Worm (Caenorhabditis elegans): ENCODE measurements around the gene sra-37.

Gene sra-37

ce11 chrX:13920374-13920986 is 27.3 kb upstream of the sra-37 start:
- TF ChIP-seq nhr-237 (tag; optimal IDR thresholded peaks at IDR 0.05) (peak; percentile 31), drap-1 (GFP tag; optimal IDR thresholded peaks at IDR 0.05) (no peak), nhr-12 (tag; optimal IDR thresholded peaks at IDR 0.05) (no peak), ces-1 (GFP tag; optimal IDR thresholded peaks at IDR 0.05) (peak; percentile 52), unc-120 (tag; optimal IDR thresholded peaks at IDR 0.05; ENCODE audit: poor library complexity, severe bottlenecking) (no peak), elt-3 (tag; optimal IDR thresholded peaks at IDR 0.05) (peak; percentile 51), snpc-4 (tag; optimal IDR thresholded peaks at IDR 0.05) (no peak), mab-5 (tag; optimal IDR thresholded peaks at IDR 0.05) (no peak), flh-1 (GFP tag; optimal IDR thresholded peaks at IDR 0.05) (no peak), ceh-39 (tag; optimal IDR thresholded peaks at IDR 0.05) (no peak)

ce11 chrX:13918143-13918542 is 25.0 kb upstream of the sra-37 start:
- TF ChIP-seq nhr-2 (tag; optimal IDR thresholded peaks at IDR 0.05) = no peak
- no peak for TF ChIP-seq unc-120 (tag; optimal IDR thresholded peaks at IDR 0.05; ENCODE audit: poor library complexity, severe bottlenecking)

ce11 chrX:13917121-13917755 is 24.1 kb upstream of the sra-37 start, which contains the start of gene ekl-5:
ekl-5 (minus strand) TSS chrX:13917171.
- no peak for TF ChIP-seq nhr-12 (tag; optimal IDR thresholded peaks at IDR 0.05)
- no peak for TF ChIP-seq blmp-1 (tag; optimal IDR thresholded peaks at IDR 0.05)
- TF ChIP-seq unc-120 (tag; optimal IDR thresholded peaks at IDR 0.05; ENCODE audit: poor library complexity, severe bottlenecking) = no peak
- peak; percentile 48 for TF ChIP-seq lin-13 (tag; optimal IDR thresholded peaks at IDR 0.05)
- peak; percentile 44 for TF ChIP-seq pha-4 (tag; optimal IDR thresholded peaks at IDR 0.05)
- TF ChIP-seq mep-1 (tag; optimal IDR thresholded peaks at IDR 0.05) = peak; percentile 31
- no peak for TF ChIP-seq drap-1 (GFP tag; optimal IDR thresholded peaks at IDR 0.05)
- TF ChIP-seq hlh-1 (tag; optimal IDR thresholded peaks at IDR 0.05) = no peak
- TF ChIP-seq elt-3 (tag; optimal IDR thresholded peaks at IDR 0.05) = peak; percentile 90
- peak; percentile 56 for TF ChIP-seq ces-1 (GFP tag; optimal IDR thresholded peaks at IDR 0.05)

ce11 chrX:13914289-13914688 is 21.1 kb upstream of the sra-37 start, which contains the start of gene Y26E6A.2:
Y26E6A.2 (minus strand) TSS chrX:13914389.
- TF ChIP-seq ceh-83 (GFP tag; optimal IDR thresholded peaks at IDR 0.05) (no peak), M03D4.4 (tag; optimal IDR thresholded peaks at IDR 0.05) (no peak), unc-62 (GFP tag; optimal IDR thresholded peaks at IDR 0.05) (no peak), mab-5 (tag; optimal IDR thresholded peaks at IDR 0.05) (no peak), ces-1 (GFP tag; optimal IDR thresholded peaks at IDR 0.05) (no peak), elt-3 (tag; optimal IDR thresholded peaks at IDR 0.05) (no peak), sptf-1 (tag; optimal IDR thresholded peaks at IDR 0.05) (no peak), zip-8 (tag; optimal IDR thresholded peaks at IDR 0.05) (no peak), ceh-39 (tag; optimal IDR thresholded peaks at IDR 0.05) (no peak), mls-2 (tag; optimal IDR thresholded peaks at IDR 0.05) (no peak), lsy-2 (tag; optimal IDR thresholded peaks at IDR 0.05) (no peak), tbx-8 (GFP tag; optimal IDR thresholded peaks at IDR 0.05) (no peak), unc-120 (tag; optimal IDR thresholded peaks at IDR 0.05; ENCODE audit: poor library complexity, severe bottlenecking) (no peak), ztf-11 (tag; optimal IDR thresholded peaks at IDR 0.05) (no peak)

ce11 chrX:13913641-13914040 is 20.5 kb upstream of the sra-37 start:
- TF ChIP-seq lin-13 (tag; optimal IDR thresholded peaks at IDR 0.05) (no peak), pha-4 (tag; optimal IDR thresholded peaks at IDR 0.05) (no peak), mab-5 (tag; optimal IDR thresholded peaks at IDR 0.05) (no peak), lsy-2 (tag; optimal IDR thresholded peaks at IDR 0.05) (no peak), nhr-12 (tag; optimal IDR thresholded peaks at IDR 0.05) (no peak), nhr-2 (tag; optimal IDR thresholded peaks at IDR 0.05) (no peak), ceh-43 (GFP tag; optimal IDR thresholded peaks at IDR 0.05) (no peak), elt-3 (tag; optimal IDR thresholded peaks at IDR 0.05) (no peak), nhr-28 (tag; optimal IDR thresholded peaks at IDR 0.05) (no peak), M03D4.4 (tag; optimal IDR thresholded peaks at IDR 0.05) (no peak), bed-3 (GFP tag; optimal IDR thresholded peaks at IDR 0.05) (no peak), drap-1 (GFP tag; optimal IDR thresholded peaks at IDR 0.05) (no peak), ham-2 (GFP tag; optimal IDR thresholded peaks at IDR 0.05) (no peak), lin-32 (GFP tag; optimal IDR thresholded peaks at IDR 0.05) (no peak)
